Fruit fly (Drosophila melanogaster) whole organism, prepupa: ENCODE results near the gene CG7916.

Source experiments
- Blimp-1 ChIP-seq: fragments of 200-800 bp; sonication (Bioruptor generic); optimal IDR thresholded peaks from 3 replicates; lab custom pipeline; 2017; ENCODE audit warnings: missing biosample characterization, missing genetic modification characterization, mild to moderate bottlenecking, moderate library complexity, missing genetic modification reagents
- CG32006 ChIP-seq: fragments of 200-800 bp; sonication (Bioruptor generic); optimal IDR thresholded peaks from 3 replicates; lab custom pipeline; 2017; ENCODE audit warnings: missing biosample characterization, mild to moderate bottlenecking, missing genetic modification characterization
- CG6808 ChIP-seq: fragments of 200-800 bp; sonication (Bioruptor generic); optimal IDR thresholded peaks from 3 replicates; lab custom pipeline; 2017; ENCODE audit warnings: missing biosample characterization, missing genetic modification characterization, mild to moderate bottlenecking, moderate library complexity, missing genetic modification reagents
- CG9139 ChIP-seq: fragments of 200-800 bp; sonication (Bioruptor generic); optimal IDR thresholded peaks from 3 replicates; lab custom pipeline; 2017; ENCODE audit warnings: missing biosample characterization, mild to moderate bottlenecking, missing genetic modification characterization
- Ets96B ChIP-seq: fragments of 200-800 bp; optimal IDR thresholded peaks from 2 replicates; lab custom pipeline; 2019; ENCODE audit warnings: missing biosample characterization, mild to moderate bottlenecking, missing genetic modification characterization, moderate library complexity
- Hr4 ChIP-seq: fragments of 200-800 bp; sonication (Bioruptor generic); optimal IDR thresholded peaks from 3 replicates; lab custom pipeline; 2016; ENCODE audit warnings: missing biosample characterization, missing genetic modification characterization
- Met ChIP-seq: fragments of 200-800 bp; sonication (Bioruptor generic); optimal IDR thresholded peaks from 3 replicates; lab custom pipeline; 2016; ENCODE audit warnings: missing biosample characterization, missing genetic modification characterization
- Sox15 ChIP-seq: fragments of 200-800 bp; sonication (Bioruptor generic); optimal IDR thresholded peaks from 3 replicates; lab custom pipeline; 2016; ENCODE audit warnings: missing biosample characterization, missing genetic modification characterization
- achi ChIP-seq: fragments of 200-800 bp; sonication (Bioruptor generic); optimal IDR thresholded peaks from 3 replicates; lab custom pipeline; 2016; ENCODE audit warnings: missing biosample characterization, missing genetic modification characterization
- cyc ChIP-seq: fragments of 200-800 bp; sonication (Bioruptor generic); optimal IDR thresholded peaks from 3 replicates; lab custom pipeline; 2016; ENCODE audit warnings: missing biosample characterization, missing genetic modification characterization
- dac ChIP-seq: fragments of 200-800 bp; sonication (Bioruptor generic); optimal IDR thresholded peaks from 2 replicates; lab custom pipeline; 2017; ENCODE audit warnings: missing biosample characterization, mild to moderate bottlenecking, missing genetic modification characterization
- eg ChIP-seq: fragments of 200-800 bp; sonication (Bioruptor generic); IDR thresholded peaks from 3 replicates; pipeline ENCODE4 v1.3.6; 2022; ENCODE audit warnings: missing biosample characterization, missing genetic modification characterization
- fd85E ChIP-seq: fragments of 200-800 bp; sonication (Bioruptor generic); optimal IDR thresholded peaks from 3 replicates; lab custom pipeline; 2016; ENCODE audit warnings: missing biosample characterization, missing genetic modification characterization
- pdm3 ChIP-seq: fragments of 200-800 bp; sonication (Bioruptor generic); optimal IDR thresholded peaks from 3 replicates; lab custom pipeline; 2016; ENCODE audit warnings: missing biosample characterization, missing genetic modification characterization
- spab ChIP-seq: fragments of 200-800 bp; sonication (Bioruptor generic); optimal IDR thresholded peaks from 2 replicates; lab custom pipeline; 2017; ENCODE audit warnings: missing biosample characterization, mild to moderate bottlenecking, missing genetic modification characterization, missing genetic modification reagents

The CG7916 gene

DNA sequence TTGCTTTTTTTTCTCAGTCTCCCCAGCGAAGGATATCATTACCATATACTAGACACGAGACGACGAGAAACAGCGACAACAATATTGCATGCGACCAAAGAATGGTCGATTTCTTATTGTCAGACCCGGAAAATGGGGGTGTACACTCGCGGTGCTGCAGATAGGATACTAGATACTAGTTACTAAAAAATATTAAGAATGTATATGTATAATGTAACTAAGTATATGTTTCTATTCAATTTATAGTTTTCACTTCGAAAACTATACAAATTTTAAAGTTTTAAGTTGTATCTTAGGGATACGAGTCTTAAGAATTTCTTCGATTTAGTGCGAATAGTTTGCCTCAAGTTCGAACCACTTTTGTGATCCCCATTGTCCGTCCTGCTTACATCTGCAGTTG, 46.9 kb downstream of the CG7916 start (continued):
- TF ChIP-seq Ets96B, result peak; percentile 70
- no peak for TF ChIP-seq Met (GFP tag; lab: Kevin White, UChicago)
- TF ChIP-seq CG6808 (GFP tag; lab: Kevin White, UChicago), result no peak
- no peak for TF ChIP-seq Blimp-1 (GFP tag; lab: Kevin White, UChicago)
- no peak for TF ChIP-seq cyc (GFP tag; lab: Kevin White, UChicago)
- no peak for TF ChIP-seq CG9139 (GFP tag; lab: Kevin White, UChicago)
- no peak for TF ChIP-seq pdm3 (GFP tag; lab: Kevin White, UChicago)
- no peak for TF ChIP-seq spab (GFP tag; lab: Kevin White, UChicago)
- TF ChIP-seq Hr4, result no peak
- no peak for TF ChIP-seq fd85E (GFP tag; lab: Kevin White, UChicago)
- TF ChIP-seq achi (GFP tag; lab: Kevin White, UChicago), result no peak
- TF ChIP-seq dac (GFP tag; lab: Kevin White, UChicago), result no peak
- TF ChIP-seq Sox15 (GFP tag; lab: Kevin White, UChicago), result no peak
- TF ChIP-seq eg, result peak; percentile 59; the same call in 2 of the 3 replicates
- no peak for TF ChIP-seq CG32006
